Worm (Caenorhabditis elegans) whole organism, young adult: ENCODE data around the gene F27B3.8.
"Not testable (repeated sequence)": the region's sequence is repeated elsewhere in the genome, so short reads cannot be mapped to it uniquely, and the experiment has no call there.

ENCODE experiments used
- F57A8.1 ChIP-seq: fragments of 200-800 bp; sonication (Bioruptor generic); optimal IDR thresholded peaks from 2 replicates; lab custom pipeline; 2018; ENCODE audit warnings: mild to moderate bottlenecking, missing genetic modification characterization, moderate library complexity, missing compliant biosample characterization
- bed-2 ChIP-seq: fragments of 200-800 bp; sonication (Bioruptor generic); IDR thresholded peaks from 2 replicates; pipeline ENCODE4 v1.3.6; 2022; ENCODE audit warnings: missing genetic modification reagents, missing genetic modification characterization, missing compliant biosample characterization
- ccch-3 ChIP-seq: fragments of 200-800 bp; sonication (Bioruptor generic); optimal IDR thresholded peaks from 2 replicates; lab custom pipeline; 2018; ENCODE audit warnings: mild to moderate bottlenecking, missing genetic modification characterization, missing compliant biosample characterization
- ceh-40 ChIP-seq: fragments of 200-800 bp; sonication (Bioruptor generic); IDR thresholded peaks from 2 replicates; pipeline ENCODE4 v1.3.6; 2022; ENCODE audit warnings: missing genetic modification characterization, missing compliant biosample characterization
- ceh-79 ChIP-seq: sonication (generic microtip); optimal IDR thresholded peaks from 2 replicates; lab custom pipeline; 2017; ENCODE audit warnings: mild to moderate bottlenecking, missing genetic modification characterization, missing compliant biosample characterization
- lin-35 ChIP-seq, 3 experiments: fragments of 150-350 bp in 2 of 3; sonication (generic microtip) in 1 of 3; optimal IDR thresholded peaks; 2 replicates each; lab custom pipeline; 2014 to 2018; ENCODE audit warnings: missing biosample characterization in 3 of 3, missing genetic modification characterization in 3 of 3, missing genetic modification reagents in 3 of 3
- nfya-1 ChIP-seq: sonication (generic microtip); optimal IDR thresholded peaks from 2 replicates; lab custom pipeline; 2017; ENCODE audit warnings: antibody characterized with exemption, missing compliant biosample characterization, missing genetic modification characterization, borderline replicate concordance; ENCODE audit not compliant: insufficient read depth

DNA sequence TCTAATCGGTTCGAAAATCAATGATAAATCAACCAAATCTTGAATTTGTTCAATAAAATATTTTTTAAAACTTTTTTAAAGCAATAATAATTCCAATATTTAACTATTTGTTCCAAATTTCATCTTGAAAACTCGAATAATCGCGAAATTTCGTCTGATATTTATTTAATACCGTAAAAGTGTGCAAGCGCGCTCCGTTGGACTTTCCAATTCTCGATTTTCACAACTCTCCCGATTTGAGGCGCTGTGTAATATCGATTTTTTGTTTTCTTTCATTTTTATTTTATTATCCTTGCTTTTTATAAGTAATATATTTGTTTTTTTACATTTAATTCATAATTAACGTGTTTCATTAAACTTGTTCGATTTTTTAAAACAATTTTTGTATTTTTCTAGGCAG is 48.4 kb downstream of the F27B3.8 start:
- TF ChIP-seq lin-35 (GFP tag; optimal IDR thresholded peaks at IDR 0.05; lab: Kevin White, UChicago); ceh-79 (tag; lab: Kevin White, UChicago); ccch-3 (GFP tag; lab: Kevin White, UChicago); bed-2; F57A8.1 (GFP tag; lab: Kevin White, UChicago); nfya-1; ceh-40 (GFP tag; lab: Robert Waterston, UW): not testable (repeated sequence)
